Fruit fly (Drosophila melanogaster): ENCODE results near the gene Fum3.

The Fum3 gene

DNA sequence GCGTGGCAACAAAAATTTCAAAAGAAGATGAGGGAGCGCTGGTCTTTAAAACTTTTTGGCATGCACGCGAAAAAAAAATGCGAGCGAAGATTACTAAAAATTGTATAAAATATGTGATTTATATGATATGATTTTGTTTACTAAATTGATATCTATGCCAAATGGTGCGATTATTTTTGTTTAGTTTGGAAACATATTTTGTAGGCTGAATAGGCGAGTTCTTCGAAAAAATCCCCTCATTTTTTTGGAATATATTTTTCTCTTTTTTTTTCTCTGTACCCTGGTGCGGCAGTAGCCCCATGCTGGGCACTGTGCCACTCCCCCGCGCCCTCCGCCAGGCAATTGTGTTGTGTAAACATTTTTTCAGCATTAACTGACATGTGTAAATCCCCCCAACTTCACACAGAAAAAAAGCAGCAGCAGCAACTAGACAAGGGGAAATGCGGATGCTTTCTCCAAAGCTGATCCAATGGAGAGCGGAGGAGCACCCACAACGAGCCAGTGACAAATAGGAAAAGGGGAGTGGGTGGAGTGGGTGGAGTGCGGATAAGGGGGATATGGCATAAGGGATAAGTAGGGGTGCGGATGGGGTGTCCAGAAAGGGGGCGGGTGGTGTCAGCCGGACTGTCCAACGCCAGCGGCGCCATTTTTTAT is 20.4 kb upstream of the Fum3 start:
- TF ChIP-seq noc (tag; optimal IDR thresholded peaks at IDR 0.05): no peak

- no peak for TF ChIP-seq noc (tag; optimal IDR thresholded peaks at IDR 0.05)
Observed at dm6 chr3L:11484483-11484882, 18.8 kb upstream of the Fum3 start.

DNA sequence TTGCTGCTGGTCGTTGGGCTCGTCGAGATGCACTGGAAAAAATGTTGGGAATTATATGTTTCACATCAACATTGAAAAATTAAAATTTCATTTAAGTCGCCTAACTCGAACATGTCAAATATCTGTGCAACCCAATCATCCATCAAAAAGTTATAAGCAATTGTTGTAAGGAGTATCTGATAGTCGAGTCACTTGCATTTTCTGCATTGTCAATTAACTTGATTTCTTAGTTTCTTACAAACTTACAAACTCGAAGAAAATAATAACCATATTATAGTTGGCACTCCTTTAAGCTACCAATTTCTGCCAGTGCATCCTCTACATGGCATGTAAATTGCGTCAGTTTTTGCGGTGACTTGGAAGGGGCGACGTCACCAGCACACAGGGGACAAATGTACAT is 17.5 kb upstream of the Fum3 start:
- no peak for TF ChIP-seq noc (tag; optimal IDR thresholded peaks at IDR 0.05)

dm6 chr3L:11480304-11480703 is 14.6 kb upstream of the Fum3 start:
- TF ChIP-seq noc (tag; optimal IDR thresholded peaks at IDR 0.05): no peak

DNA sequence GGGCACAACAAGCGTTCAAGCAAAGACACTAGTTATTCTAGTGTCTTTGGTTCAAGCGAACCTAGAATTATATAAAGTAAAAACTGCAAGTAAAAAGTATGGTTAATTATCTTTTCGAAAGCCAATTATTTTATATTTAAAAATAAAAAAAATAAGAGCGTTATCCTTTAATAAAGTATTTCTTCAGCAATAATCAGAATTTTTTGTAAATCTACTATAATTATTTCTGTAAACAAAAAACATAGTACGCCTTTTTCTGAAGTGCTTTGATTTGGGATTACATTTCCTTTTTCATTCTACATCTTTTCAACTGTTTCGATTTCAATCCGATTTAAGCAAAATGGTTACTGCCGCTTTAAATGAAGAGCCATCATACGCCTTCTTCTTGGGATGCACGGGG is 9.0 kb upstream of the Fum3 start, which contains the start of gene Vha16-2:
Gene Vha16-2, plus strand, starts transcription at position 301 of the 400 bp plus-strand sequence.
- TF ChIP-seq noc (tag; optimal IDR thresholded peaks at IDR 0.05): no peak

DNA sequence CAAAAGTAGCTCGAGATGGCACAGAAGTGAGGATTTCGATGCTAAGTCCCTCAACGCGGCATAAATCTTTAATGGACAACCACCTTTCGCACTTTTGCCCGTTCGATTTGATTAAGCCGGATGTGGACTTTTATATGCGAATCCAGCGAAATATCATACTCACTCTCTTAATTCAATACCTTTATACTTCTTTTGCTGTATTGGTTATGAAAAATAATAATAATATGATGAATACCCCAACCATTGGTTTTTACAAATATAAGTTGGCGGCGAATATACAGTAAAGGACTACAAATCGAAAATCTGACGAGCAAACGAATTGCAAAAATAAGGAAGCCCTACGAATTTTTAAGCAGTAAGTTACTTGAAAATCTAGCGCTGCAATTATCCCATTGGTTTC is 7.3 kb upstream of the Fum3 start, which contains the start of gene Vha16-3:
Gene Vha16-3, plus strand, starts transcription at position 301 of the 400 bp plus-strand sequence.
- TF ChIP-seq noc (tag; optimal IDR thresholded peaks at IDR 0.05): no peak

- TF ChIP-seq noc (tag; optimal IDR thresholded peaks at IDR 0.05): no peak
Observed at dm6 chr3L:11472388-11472787, 6.7 kb upstream of the Fum3 start.

dm6 chr3L:11466985-11467384 is 1.3 kb upstream of the Fum3 start:
- TF ChIP-seq noc (tag; optimal IDR thresholded peaks at IDR 0.05): no peak

- no peak for TF ChIP-seq noc (tag; optimal IDR thresholded peaks at IDR 0.05)
Observed at dm6 chr3L:11458370-11458769, 7.3 kb downstream of the Fum3 start, which contains the start of the genes CG12289 and CG7551. CG12289 (minus strand) TSS chr3L:11458470. CG7551 (plus strand) TSS chr3L:11458490.

DNA sequence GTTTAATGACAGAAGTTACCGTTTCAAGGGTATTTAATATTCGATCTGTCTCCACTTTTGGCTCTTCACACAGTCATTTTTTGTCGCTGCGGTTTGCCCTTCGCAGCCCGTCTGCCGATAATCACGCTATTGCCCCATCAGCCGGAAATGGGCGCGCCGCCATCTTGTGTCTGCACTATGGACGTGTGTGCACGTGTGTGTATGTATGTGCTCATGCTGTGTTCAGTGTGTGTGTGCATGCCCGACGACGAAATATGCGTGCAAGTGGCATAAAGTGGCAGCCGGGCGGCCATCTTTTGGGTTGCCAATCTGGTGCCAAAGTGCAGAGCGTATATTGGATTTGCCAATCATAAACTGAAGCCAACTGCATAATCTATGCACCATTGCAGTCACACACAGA is 11.2 kb downstream of the Fum3 start:
- TF ChIP-seq noc (tag; optimal IDR thresholded peaks at IDR 0.05): no peak

- TF ChIP-seq noc (tag; optimal IDR thresholded peaks at IDR 0.05): no peak
Observed at dm6 chr3L:11450535-11450934, 15.1 kb downstream of the Fum3 start.

dm6 chr3L:11448935-11449334 is 16.7 kb downstream of the Fum3 start:
- no peak for TF ChIP-seq noc (tag; optimal IDR thresholded peaks at IDR 0.05)

DNA sequence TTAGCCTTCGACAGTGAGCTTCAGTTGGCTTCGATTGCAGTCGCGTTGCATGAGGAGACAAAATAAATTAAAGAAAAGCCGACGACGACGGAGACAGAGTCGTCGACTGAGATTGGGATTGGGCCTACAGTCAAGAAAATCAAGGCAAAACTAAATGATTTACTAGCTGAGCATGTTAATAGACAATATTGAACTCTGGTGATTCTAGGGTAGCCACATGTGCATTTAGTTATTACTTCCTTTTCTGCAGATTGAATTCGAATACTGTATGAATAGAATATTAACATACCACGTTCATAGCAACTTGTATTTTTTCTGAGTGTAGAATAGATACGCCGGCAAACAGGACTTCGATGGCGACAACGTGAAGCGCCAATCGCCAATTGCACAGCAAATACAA is 17.3 kb downstream of the Fum3 start:
- TF ChIP-seq noc (tag; optimal IDR thresholded peaks at IDR 0.05): no peak

- TF ChIP-seq noc (tag; optimal IDR thresholded peaks at IDR 0.05): no peak
Observed at dm6 chr3L:11447022-11447728, 18.5 kb downstream of the Fum3 start.

dm6 chr3L:11444861-11445260 is 20.8 kb downstream of the Fum3 start, which contains the start of gene CG7557:
CG7557 (plus strand) TSS chr3L:11445161.
- TF ChIP-seq noc (tag; optimal IDR thresholded peaks at IDR 0.05): no peak

DNA sequence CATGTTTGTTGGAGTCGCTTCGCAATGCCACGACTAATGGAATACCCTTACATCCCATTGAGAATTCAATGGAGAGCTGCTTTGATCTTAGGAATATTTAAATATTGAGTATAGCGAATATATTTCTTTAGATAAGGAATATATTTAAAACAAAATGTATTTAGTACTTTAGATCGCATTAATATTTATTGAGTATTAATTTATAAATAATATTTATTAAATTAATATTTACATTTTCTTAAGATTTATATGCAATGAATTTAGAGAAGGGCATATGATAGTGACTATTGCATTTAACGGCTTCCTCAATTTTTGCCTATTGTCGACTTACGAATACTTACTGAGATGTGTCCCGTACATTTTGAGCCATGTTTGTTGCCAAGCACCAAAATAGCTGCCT is 21.5 kb downstream of the Fum3 start:
- peak; percentile 3 for TF ChIP-seq noc (tag; optimal IDR thresholded peaks at IDR 0.05)

DNA sequence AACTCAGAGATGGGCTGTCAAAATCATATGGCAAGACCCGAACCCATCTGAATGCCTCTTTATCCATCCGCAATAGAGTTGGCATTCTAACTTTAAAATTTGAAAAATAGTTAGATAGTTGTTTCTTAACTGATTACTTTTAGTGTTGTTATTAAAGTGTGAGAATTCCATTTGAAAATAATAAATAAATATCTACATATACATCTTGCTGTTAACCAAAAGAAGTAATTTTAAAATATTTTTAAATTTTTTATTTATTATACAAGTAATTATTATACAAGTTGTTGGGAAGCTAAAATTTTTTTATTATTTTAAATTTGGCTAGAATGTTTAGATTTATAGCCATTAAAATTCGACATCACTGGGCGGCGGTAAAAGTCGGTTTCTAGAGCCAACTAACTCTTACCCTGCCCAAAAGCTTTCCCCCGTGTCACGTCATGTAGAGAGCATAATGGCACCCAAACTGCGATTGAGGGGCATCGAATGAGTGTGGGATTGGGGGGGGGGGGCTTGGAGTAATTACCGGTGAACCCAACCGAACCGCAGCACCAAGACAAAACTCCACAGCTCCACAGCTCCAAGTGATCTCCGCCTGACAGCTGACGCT is 22.1 kb downstream of the Fum3 start:
- TF ChIP-seq noc (tag; optimal IDR thresholded peaks at IDR 0.05): no peak

All from whole organism, larva.